Fruit fly (Drosophila melanogaster): ENCODE results near the gene CG10853.

The CG10853 gene

dm6 chr3L:3932742-3933289 lies 14.9 kb upstream of the CG10853 start (continued):
- TF ChIP-seq lilli (GFP tag; optimal IDR thresholded peaks at IDR 0.05) = no peak
- TF ChIP-seq CG6854 (GFP tag; optimal IDR thresholded peaks at IDR 0.05) = peak; percentile 41
- TF ChIP-seq NfI (GFP tag; optimal IDR thresholded peaks at IDR 0.05) = peak; percentile 22
- TF ChIP-seq Usf (GFP tag; optimal IDR thresholded peaks at IDR 0.05) = no peak
- 0 out of 2 replicates have a peak, but pooled peaks have one; percentile 9 for TF ChIP-seq ranshi (GFP tag; IDR thresholded peaks at IDR 0.05)
- peak; percentile 33 for TF ChIP-seq Hand (GFP tag; optimal IDR thresholded peaks at IDR 0.05)
- peak; percentile 54 for TF ChIP-seq BtbVII (GFP tag; optimal IDR thresholded peaks at IDR 0.05)
- TF ChIP-seq CG15601 (tag; optimal IDR thresholded peaks at IDR 0.05) = no peak
- peak; percentile 22 for TF ChIP-seq CG7839 (tag; optimal IDR thresholded peaks at IDR 0.05)
- TF ChIP-seq schlank (tag; optimal IDR thresholded peaks at IDR 0.05) = peak; percentile 67
- TF ChIP-seq bigmax (GFP tag; optimal IDR thresholded peaks at IDR 0.05) = no peak
- TF ChIP-seq dysf (GFP tag; IDR thresholded peaks at IDR 0.05) = peak; percentile 28; the same call in 1 of the 3 replicates
- TF ChIP-seq ewg (GFP tag; optimal IDR thresholded peaks at IDR 0.05) = no peak
- no peak for TF ChIP-seq CG8290 (GFP tag; optimal IDR thresholded peaks at IDR 0.05)
- peak in 1 of 2 experiments; percentile 81 for TF ChIP-seq CG8290 (tag; optimal IDR thresholded peaks at IDR 0.05)
- peak; percentile 77 for TF ChIP-seq CG18599 (GFP tag; optimal IDR thresholded peaks at IDR 0.05)
- TF ChIP-seq Fer1 (GFP tag; optimal IDR thresholded peaks at IDR 0.05) = peak; percentile 65
- TF ChIP-seq slbo (GFP tag; IDR thresholded peaks at IDR 0.05) = no peak
- no peak for TF ChIP-seq Nf-YA (GFP tag; IDR thresholded peaks at IDR 0.05)
- TF ChIP-seq CG11398 (GFP tag; optimal IDR thresholded peaks at IDR 0.05) = no peak
- TF ChIP-seq nmo (GFP tag; optimal IDR thresholded peaks at IDR 0.05) = no peak
- no peak for TF ChIP-seq CG17385 (GFP tag; optimal IDR thresholded peaks at IDR 0.05)
- TF ChIP-seq CG3281 (GFP tag; optimal IDR thresholded peaks at IDR 0.05) = peak; percentile 75
- TF ChIP-seq CG17568 (GFP tag; optimal IDR thresholded peaks at IDR 0.05) = peak; percentile 54
- TF ChIP-seq unc-4 (GFP tag; IDR thresholded peaks at IDR 0.05; ENCODE audit: partially characterized antibody) = no peak
- no peak for TF ChIP-seq CG4282 (GFP tag; optimal IDR thresholded peaks at IDR 0.05)
- TF ChIP-seq gem (tag; optimal IDR thresholded peaks at IDR 0.05) = peak; percentile 35
- TF ChIP-seq CG16815 (GFP tag; optimal IDR thresholded peaks at IDR 0.05) = no peak
- TF ChIP-seq CG1233 (GFP tag; optimal IDR thresholded peaks at IDR 0.05) = peak; percentile 21
- peak; percentile 72 for TF ChIP-seq Hmr (GFP tag; optimal IDR thresholded peaks at IDR 0.05)
- no peak for TF ChIP-seq CG16779 (GFP tag; IDR thresholded peaks at IDR 0.05)
- no peak for TF ChIP-seq Xbp1 (GFP tag; optimal IDR thresholded peaks at IDR 0.05)
- TF ChIP-seq HHEX (GFP tag; optimal IDR thresholded peaks at IDR 0.05) = peak; percentile 29
- peak; percentile 47 for TF ChIP-seq CG18476 (GFP tag; optimal IDR thresholded peaks at IDR 0.05)
- peak; percentile 9 for TF ChIP-seq Fer2 (tag; optimal IDR thresholded peaks at IDR 0.05)
- TF ChIP-seq CG13296 (GFP tag; optimal IDR thresholded peaks at IDR 0.05) = peak; percentile 34
- TF ChIP-seq Ets65A (GFP tag) = peak; percentile 53
- peak; percentile 27 for TF ChIP-seq mirr (GFP tag; optimal IDR thresholded peaks at IDR 0.05)
- TF ChIP-seq CG42726 (GFP tag; IDR thresholded peaks at IDR 0.05; ENCODE audit: partially characterized antibody) = no peak
- TF ChIP-seq CG13894 (tag; optimal IDR thresholded peaks at IDR 0.05) = no peak
- peak; percentile 77 for TF ChIP-seq caup (GFP tag; optimal IDR thresholded peaks at IDR 0.05; ENCODE audit: severe bottlenecking)
- TF ChIP-seq unpg (GFP tag; optimal IDR thresholded peaks at IDR 0.05) = peak; percentile 37
- peak; percentile 19 for TF ChIP-seq sug (tag; optimal IDR thresholded peaks at IDR 0.05)
- no peak for TF ChIP-seq ato (GFP tag; IDR thresholded peaks at IDR 0.05; ENCODE audit: partially characterized antibody)
- TF ChIP-seq CG13775 (GFP tag; optimal IDR thresholded peaks at IDR 0.05) = no peak
- TF ChIP-seq Meics (GFP tag; optimal IDR thresholded peaks at IDR 0.05) = peak; percentile 45
- TF ChIP-seq Sox100B (GFP tag; optimal IDR thresholded peaks at IDR 0.05) = peak; percentile 12
- no peak for TF ChIP-seq bcd (GFP tag; optimal IDR thresholded peaks at IDR 0.05)
- TF ChIP-seq CG6683 (GFP tag; optimal IDR thresholded peaks at IDR 0.05) = peak; percentile 3
